Fruit fly (Drosophila melanogaster): ENCODE measurements around the gene Nopp140.
A peak's percentile ranks its signal among the peaks of the same experiment; 100 is the strongest.

The Nopp140 gene

DNA sequence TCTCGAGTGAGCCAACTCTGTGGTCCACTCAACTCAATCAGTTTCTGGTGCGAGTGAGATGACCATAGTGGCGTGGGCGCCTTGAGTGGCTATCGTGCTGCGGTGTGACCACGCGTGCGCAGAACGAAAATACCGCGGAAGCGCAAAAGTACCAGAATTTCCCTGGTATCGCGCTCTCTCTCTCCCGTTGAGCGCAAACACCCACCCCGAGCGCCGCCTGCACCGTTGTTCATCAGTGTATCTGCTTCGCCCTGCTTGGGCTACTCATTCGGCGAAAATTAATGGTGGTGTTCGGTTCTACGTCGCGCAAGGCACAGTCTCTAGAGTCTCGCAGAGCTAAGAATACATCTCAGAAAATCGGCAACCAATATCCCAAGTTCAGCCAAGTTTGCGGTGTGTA is 46.8 kb downstream of the Nopp140 start:
- no peak for TF ChIP-seq tai (GFP tag; optimal IDR thresholded peaks at IDR 0.05)
- TF ChIP-seq fru (GFP tag; optimal IDR thresholded peaks at IDR 0.05): peak; percentile 92
- no peak for TF ChIP-seq jim (GFP tag; optimal IDR thresholded peaks at IDR 0.05)
- no peak for TF ChIP-seq CG32264 (GFP tag; optimal IDR thresholded peaks at IDR 0.05)
- TF ChIP-seq sage (GFP tag; optimal IDR thresholded peaks at IDR 0.05): peak; percentile 64
- peak; percentile 39 for TF ChIP-seq HLH106 (tag; optimal IDR thresholded peaks at IDR 0.05)
- TF ChIP-seq Hnf4 (GFP tag; optimal IDR thresholded peaks at IDR 0.05): peak; percentile 29
- peak; percentile 45 to 54 for TF ChIP-seq dl (GFP tag; optimal IDR thresholded peaks at IDR 0.05; ENCODE audit: insufficient read depth in 1 of 2, partially characterized antibody in 2 of 2)
- no peak for TF ChIP-seq usp (GFP tag; optimal IDR thresholded peaks at IDR 0.05)
- TF ChIP-seq foxo (GFP tag; optimal IDR thresholded peaks at IDR 0.05): peak in 1 of 2 experiments; percentile 54
- peak; percentile 64 for TF ChIP-seq Dif (GFP tag; optimal IDR thresholded peaks at IDR 0.05; ENCODE audit: partially characterized antibody)
- no peak for TF ChIP-seq dmrt93B (GFP tag; optimal IDR thresholded peaks at IDR 0.05)
- peak; percentile 64 for TF ChIP-seq br (GFP tag; optimal IDR thresholded peaks at IDR 0.05)
- no peak for TF ChIP-seq sv (GFP tag; optimal IDR thresholded peaks at IDR 0.05)
- no peak for TF ChIP-seq lola (GFP tag; optimal IDR thresholded peaks at IDR 0.05)
- TF ChIP-seq pan (optimal IDR thresholded peaks at IDR 0.05): no peak
- no peak for TF ChIP-seq dsf (GFP tag; optimal IDR thresholded peaks at IDR 0.05; ENCODE audit: borderline replicate concordance)
- TF ChIP-seq psq (GFP tag; optimal IDR thresholded peaks at IDR 0.05): peak; percentile 73
- no peak for TF ChIP-seq Abd-B (GFP tag; optimal IDR thresholded peaks at IDR 0.05)
- TF ChIP-seq Mio (GFP tag; optimal IDR thresholded peaks at IDR 0.05): peak; percentile 21
- peak; percentile 59 for TF ChIP-seq Myc (optimal IDR thresholded peaks at IDR 0.05)
- no peak for TF ChIP-seq Rel (GFP tag; optimal IDR thresholded peaks at IDR 0.05)
- peak; percentile 79 for TF ChIP-seq Rel (tag; optimal IDR thresholded peaks at IDR 0.05)
- TF ChIP-seq GATAd (GFP tag; optimal IDR thresholded peaks at IDR 0.05): no peak
- TF ChIP-seq Sp1 (GFP tag; optimal IDR thresholded peaks at IDR 0.05): peak; percentile 72
- TF ChIP-seq N (GFP tag; optimal IDR thresholded peaks at IDR 0.05): no peak
- TF ChIP-seq h (GFP tag; optimal IDR thresholded peaks at IDR 0.05): peak; percentile 67
- peak; percentile 57 for TF ChIP-seq Hr83 (GFP tag; optimal IDR thresholded peaks at IDR 0.05; ENCODE audit: poor library complexity, severe bottlenecking)
- TF ChIP-seq Jra (GFP tag; optimal IDR thresholded peaks at IDR 0.05): no peak
- TF ChIP-seq ey (GFP tag; optimal IDR thresholded peaks at IDR 0.05): peak; percentile 21
- TF ChIP-seq brk (GFP tag; optimal IDR thresholded peaks at IDR 0.05): peak; percentile 24
- peak; percentile 38 for TF ChIP-seq Vsx2 (GFP tag; optimal IDR thresholded peaks at IDR 0.05; ENCODE audit: partially characterized antibody)
- no peak for TF ChIP-seq CG9705 (GFP tag; optimal IDR thresholded peaks at IDR 0.05)
- TF ChIP-seq rgr (GFP tag; optimal IDR thresholded peaks at IDR 0.05): peak; percentile 71
- TF ChIP-seq Dfd (GFP tag; optimal IDR thresholded peaks at IDR 0.05): no peak
- TF ChIP-seq OdsH (GFP tag; optimal IDR thresholded peaks at IDR 0.05): peak; percentile 52
- TF ChIP-seq Hr78 (GFP tag; optimal IDR thresholded peaks at IDR 0.05): no peak
- no peak for TF ChIP-seq woc (GFP tag; optimal IDR thresholded peaks at IDR 0.05)
- TF ChIP-seq CrebA (GFP tag; optimal IDR thresholded peaks at IDR 0.05; ENCODE audit: borderline replicate concordance): no peak

dm6 chr3L:21880398-21880810 is 47.8 kb downstream of the Nopp140 start:
- TF ChIP-seq Vsx2 (GFP tag; optimal IDR thresholded peaks at IDR 0.05; ENCODE audit: partially characterized antibody): peak; percentile 92
- no peak for TF ChIP-seq Myc (optimal IDR thresholded peaks at IDR 0.05)
- TF ChIP-seq usp (GFP tag; optimal IDR thresholded peaks at IDR 0.05): no peak
- TF ChIP-seq tai (GFP tag; optimal IDR thresholded peaks at IDR 0.05): peak; percentile 96
- TF ChIP-seq Dfd (GFP tag; optimal IDR thresholded peaks at IDR 0.05): no peak
- peak; percentile 99 for TF ChIP-seq br (GFP tag; optimal IDR thresholded peaks at IDR 0.05)
- peak; percentile 100 for TF ChIP-seq psq (GFP tag; optimal IDR thresholded peaks at IDR 0.05)
- TF ChIP-seq Dif (GFP tag; optimal IDR thresholded peaks at IDR 0.05; ENCODE audit: partially characterized antibody): peak; percentile 98
- TF ChIP-seq dsf (GFP tag; optimal IDR thresholded peaks at IDR 0.05; ENCODE audit: borderline replicate concordance): peak; percentile 79
- peak; percentile 96 for TF ChIP-seq CG32264 (GFP tag; optimal IDR thresholded peaks at IDR 0.05)
- peak; percentile 97 for TF ChIP-seq Hnf4 (GFP tag; optimal IDR thresholded peaks at IDR 0.05)
- TF ChIP-seq Hr78 (GFP tag; optimal IDR thresholded peaks at IDR 0.05): no peak
- peak; percentile 50 for TF ChIP-seq CG9705 (GFP tag; optimal IDR thresholded peaks at IDR 0.05)
- no peak for TF ChIP-seq Abd-B (GFP tag; optimal IDR thresholded peaks at IDR 0.05)
- peak; percentile 93 for TF ChIP-seq brk (GFP tag; optimal IDR thresholded peaks at IDR 0.05)
- peak; percentile 76 for TF ChIP-seq Rel (GFP tag; optimal IDR thresholded peaks at IDR 0.05)
- TF ChIP-seq Rel (tag; optimal IDR thresholded peaks at IDR 0.05): peak; percentile 66
- TF ChIP-seq Mio (GFP tag; optimal IDR thresholded peaks at IDR 0.05): peak; percentile 93
- peak; percentile 91 for TF ChIP-seq Hr83 (GFP tag; optimal IDR thresholded peaks at IDR 0.05; ENCODE audit: poor library complexity, severe bottlenecking)
- peak; percentile 99 for TF ChIP-seq ey (GFP tag; optimal IDR thresholded peaks at IDR 0.05)
- peak; percentile 99 for TF ChIP-seq fru (GFP tag; optimal IDR thresholded peaks at IDR 0.05)
- TF ChIP-seq rgr (GFP tag; optimal IDR thresholded peaks at IDR 0.05): peak; percentile 99
- TF ChIP-seq foxo (GFP tag; optimal IDR thresholded peaks at IDR 0.05): peak; percentile 91 to 99
- peak; percentile 98 for TF ChIP-seq OdsH (GFP tag; optimal IDR thresholded peaks at IDR 0.05)
- TF ChIP-seq dl (GFP tag; optimal IDR thresholded peaks at IDR 0.05; ENCODE audit: insufficient read depth in 1 of 2, partially characterized antibody in 2 of 2): peak; percentile 97 to 98
- TF ChIP-seq jim (GFP tag; optimal IDR thresholded peaks at IDR 0.05): peak; percentile 59
- peak; percentile 98 for TF ChIP-seq h (GFP tag; optimal IDR thresholded peaks at IDR 0.05)
- TF ChIP-seq sv (GFP tag; optimal IDR thresholded peaks at IDR 0.05): peak; percentile 93
- peak; percentile 88 for TF ChIP-seq CrebA (GFP tag; optimal IDR thresholded peaks at IDR 0.05; ENCODE audit: borderline replicate concordance)
- peak; percentile 96 for TF ChIP-seq dmrt93B (GFP tag; optimal IDR thresholded peaks at IDR 0.05)
- peak; percentile 95 for TF ChIP-seq Sp1 (GFP tag; optimal IDR thresholded peaks at IDR 0.05)
- peak; percentile 95 for TF ChIP-seq Jra (GFP tag; optimal IDR thresholded peaks at IDR 0.05)
- TF ChIP-seq N (GFP tag; optimal IDR thresholded peaks at IDR 0.05): no peak
- no peak for TF ChIP-seq lola (GFP tag; optimal IDR thresholded peaks at IDR 0.05)
- peak; percentile 92 for TF ChIP-seq sage (GFP tag; optimal IDR thresholded peaks at IDR 0.05)
- peak; percentile 65 for TF ChIP-seq GATAd (GFP tag; optimal IDR thresholded peaks at IDR 0.05)
- TF ChIP-seq pan (optimal IDR thresholded peaks at IDR 0.05): peak; percentile 85
- TF ChIP-seq woc (GFP tag; optimal IDR thresholded peaks at IDR 0.05): peak; percentile 98
- TF ChIP-seq HLH106 (tag; optimal IDR thresholded peaks at IDR 0.05): peak; percentile 97

Data from whole organism, wandering third instar larva.